Fruit fly (Drosophila melanogaster): Measurements from ENCODE around the gene rdog.

Gene rdog

DNA sequence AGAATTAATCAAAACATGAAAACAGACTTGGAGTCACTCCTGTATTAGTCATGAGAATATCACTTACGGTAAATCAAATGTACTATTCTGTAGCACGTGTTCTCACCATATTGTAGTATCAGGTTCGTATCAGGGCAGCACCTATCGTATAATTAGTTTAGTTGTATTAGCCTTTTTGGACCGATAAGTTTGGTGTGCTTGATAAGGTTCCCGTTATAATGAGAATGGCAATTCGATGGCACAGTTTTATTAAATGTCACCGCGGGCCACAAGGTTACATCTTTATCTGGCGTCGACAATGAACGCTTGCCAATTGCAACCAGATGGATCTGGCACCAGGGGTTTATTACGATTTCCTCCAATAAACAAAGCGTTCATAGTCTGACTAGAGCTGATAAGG is 799 bp downstream of the rdog start:
- TF ChIP-seq Mnt (GFP tag; optimal IDR thresholded peaks at IDR 0.05) (peak; percentile 12), cic (GFP tag; optimal IDR thresholded peaks at IDR 0.05) (peak; percentile 89), CG7101 (tag; optimal IDR thresholded peaks at IDR 0.05) (no peak), pad (GFP tag; optimal IDR thresholded peaks at IDR 0.05) (no peak)

DNA sequence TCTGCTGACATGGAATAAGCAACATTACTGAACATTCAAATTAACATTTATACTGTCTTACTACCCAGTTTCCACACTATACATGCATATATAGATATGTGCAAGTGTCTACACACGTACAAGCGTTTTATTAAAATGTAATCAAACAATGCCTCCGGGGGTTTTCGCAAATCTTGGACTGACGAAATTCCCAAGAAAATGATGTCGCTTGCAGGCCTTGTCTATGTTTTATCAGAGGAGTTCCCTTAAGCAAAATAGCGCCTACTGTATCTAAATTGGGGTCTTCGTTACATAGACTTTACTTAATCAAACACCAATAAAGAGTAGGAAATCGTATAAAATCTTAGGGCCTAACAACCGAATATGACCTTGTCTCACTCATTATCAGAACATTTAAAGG is 1.7 kb downstream of the rdog start:
- TF ChIP-seq bab1 (GFP tag; optimal IDR thresholded peaks at IDR 0.05) (no peak), CG11617 (GFP tag; optimal IDR thresholded peaks at IDR 0.05) (no peak), Mnt (GFP tag; optimal IDR thresholded peaks at IDR 0.05) (no peak), CG12768 (GFP tag; optimal IDR thresholded peaks at IDR 0.05) (no peak), tj (GFP tag; optimal IDR thresholded peaks at IDR 0.05) (no peak), Crg-1 (GFP tag; optimal IDR thresholded peaks at IDR 0.05) (no peak), CG5204 (GFP tag; optimal IDR thresholded peaks at IDR 0.05) (no peak), Clk (GFP tag; optimal IDR thresholded peaks at IDR 0.05) (no peak)

DNA sequence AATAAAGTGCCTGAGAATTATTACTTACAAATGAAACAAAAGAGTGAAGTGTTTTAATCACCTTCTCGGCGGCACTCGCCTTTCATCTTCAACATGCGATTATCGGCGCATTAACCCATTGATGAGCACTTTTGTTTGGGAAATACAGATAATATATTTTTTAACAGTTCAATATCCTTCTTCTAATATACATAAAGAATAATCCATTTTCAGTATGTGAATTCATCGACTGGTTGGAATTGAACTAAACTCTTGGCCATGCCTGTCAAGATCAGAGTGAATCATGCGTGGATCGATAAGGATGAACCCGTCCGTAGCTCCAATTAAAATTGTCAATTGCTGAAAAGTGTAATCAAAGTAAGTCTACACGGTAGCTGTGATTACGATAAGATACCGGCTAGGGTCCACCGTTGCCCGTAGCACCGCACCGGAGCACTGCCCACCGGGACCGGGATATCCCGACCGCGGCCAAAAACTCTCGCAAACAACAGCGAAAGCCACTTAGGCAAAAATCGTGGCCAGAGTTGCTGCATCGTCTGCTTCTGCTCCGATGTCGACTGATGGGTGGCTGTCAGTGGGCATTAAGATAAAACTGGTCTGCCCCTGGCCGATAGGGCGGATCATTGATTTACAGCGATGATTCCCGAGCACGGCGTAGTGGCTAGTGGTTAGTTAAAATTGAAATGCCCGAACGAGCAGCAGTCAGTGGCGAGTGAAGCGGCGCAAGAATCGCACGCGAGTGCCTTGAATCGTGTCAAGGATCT is 7.2 kb downstream of the rdog start, which contains the start of gene CG11898:
CG11898 (plus strand) TSS at position 714 of the 764 bp plus-strand sequence.
- TF ChIP-seq CG5204 (GFP tag; optimal IDR thresholded peaks at IDR 0.05) (peak; percentile 2), CG11617 (GFP tag; optimal IDR thresholded peaks at IDR 0.05) (peak; percentile 17), CG7045 (GFP tag; optimal IDR thresholded peaks at IDR 0.05) (no peak), CG33017 (tag; optimal IDR thresholded peaks at IDR 0.05) (peak; percentile 47), CG7101 (tag; optimal IDR thresholded peaks at IDR 0.05) (peak; percentile 55), CG14711 (tag; optimal IDR thresholded peaks at IDR 0.05) (peak; percentile 4), Clk (GFP tag; optimal IDR thresholded peaks at IDR 0.05) (no peak), tj (GFP tag; optimal IDR thresholded peaks at IDR 0.05) (no peak), Mnt (GFP tag; optimal IDR thresholded peaks at IDR 0.05) (peak; percentile 13), cnc (optimal IDR thresholded peaks at IDR 0.05) (no peak)

DNA sequence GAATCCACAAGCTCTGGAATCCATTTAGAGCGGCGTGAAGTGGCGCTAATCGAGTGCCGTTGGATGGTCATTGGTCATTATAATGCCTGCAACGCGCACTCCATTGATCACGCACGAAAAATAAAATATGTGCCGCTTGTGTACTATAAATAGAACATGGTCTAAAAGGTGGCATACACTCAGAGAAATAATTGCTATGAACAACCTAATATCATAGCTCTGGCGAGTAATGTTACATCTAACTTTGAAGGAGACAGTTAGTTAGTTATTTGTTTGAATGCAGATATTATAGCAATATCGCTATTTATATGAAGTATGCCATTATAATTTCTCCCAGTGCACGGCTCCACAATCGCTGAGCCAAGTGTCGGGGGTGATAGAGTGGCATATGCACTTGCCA is 33.1 kb downstream of the rdog start:
- TF ChIP-seq CG11617 (GFP tag; optimal IDR thresholded peaks at IDR 0.05) = no peak

DNA sequence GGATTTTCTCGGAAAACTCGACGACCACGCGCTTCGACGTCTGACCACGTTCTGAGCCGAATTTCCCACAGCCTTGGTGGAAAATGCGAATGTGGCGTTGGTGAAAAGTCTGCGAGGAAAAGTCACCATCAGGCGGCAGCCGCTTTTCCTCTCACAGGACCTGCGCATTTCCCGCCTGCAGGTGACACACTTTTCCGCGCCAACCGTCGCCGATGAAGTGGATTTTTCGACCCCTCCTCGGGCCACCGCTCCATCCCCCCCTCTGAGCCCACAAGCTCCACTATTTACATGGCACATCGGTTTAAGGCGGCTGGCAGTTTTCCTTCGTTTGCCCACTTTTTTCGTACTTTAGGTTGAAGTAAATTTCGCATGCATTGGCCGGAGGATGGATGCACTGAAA is 37.0 kb downstream of the rdog start, which contains the start of gene jus:
jus (minus strand) TSS at position 38 of the 400 bp plus-strand sequence.
- TF ChIP-seq pad (GFP tag; optimal IDR thresholded peaks at IDR 0.05) (peak; percentile 22), Clk (GFP tag; optimal IDR thresholded peaks at IDR 0.05) (no peak)

DNA sequence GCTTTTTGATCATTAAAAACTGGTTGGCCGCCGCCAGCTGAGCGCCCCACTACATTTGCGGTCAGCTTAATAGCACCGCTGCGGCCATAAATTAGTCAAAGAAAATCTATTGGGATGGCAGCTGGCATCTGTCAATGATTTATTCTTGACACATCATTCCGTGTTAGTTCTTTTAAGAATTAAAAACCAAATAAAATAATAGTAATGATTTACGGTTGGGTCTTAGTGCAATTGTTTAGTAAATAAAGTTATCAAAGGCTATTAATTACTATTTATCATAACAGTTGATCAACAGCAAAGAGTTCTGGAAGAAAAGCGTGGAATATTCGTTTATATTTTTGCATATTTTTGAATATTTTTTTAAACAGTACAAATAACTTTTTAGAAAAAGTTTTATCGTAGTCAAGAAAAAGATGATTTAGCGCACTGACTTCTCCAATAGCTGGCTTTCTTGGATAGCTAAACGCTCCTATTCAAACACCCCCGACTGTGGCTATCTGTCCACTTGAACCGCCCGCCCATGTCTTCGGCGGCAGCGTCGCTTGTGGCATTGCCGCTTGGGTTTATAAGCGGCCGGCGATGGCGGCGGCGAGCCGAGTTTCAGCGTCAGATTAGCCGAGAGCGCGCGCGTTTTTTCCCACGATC is 39.2 kb downstream of the rdog start, which contains the start of gene CG14515:
CG14515 (plus strand) TSS at position 590 of the 645 bp plus-strand sequence.
- no peak for TF ChIP-seq CG1620 (GFP tag; optimal IDR thresholded peaks at IDR 0.05)
- TF ChIP-seq CG11617 (GFP tag; optimal IDR thresholded peaks at IDR 0.05) = no peak
- TF ChIP-seq CG5204 (GFP tag; optimal IDR thresholded peaks at IDR 0.05) = no peak
- TF ChIP-seq CG14711 (tag; optimal IDR thresholded peaks at IDR 0.05) = no peak
- TF ChIP-seq tj (GFP tag; optimal IDR thresholded peaks at IDR 0.05) = no peak
- TF ChIP-seq kay (GFP tag; ENCODE audit: borderline replicate concordance) = no peak
- no peak for TF ChIP-seq CG33017 (tag; optimal IDR thresholded peaks at IDR 0.05)
- no peak for TF ChIP-seq Mnt (GFP tag; optimal IDR thresholded peaks at IDR 0.05)

DNA sequence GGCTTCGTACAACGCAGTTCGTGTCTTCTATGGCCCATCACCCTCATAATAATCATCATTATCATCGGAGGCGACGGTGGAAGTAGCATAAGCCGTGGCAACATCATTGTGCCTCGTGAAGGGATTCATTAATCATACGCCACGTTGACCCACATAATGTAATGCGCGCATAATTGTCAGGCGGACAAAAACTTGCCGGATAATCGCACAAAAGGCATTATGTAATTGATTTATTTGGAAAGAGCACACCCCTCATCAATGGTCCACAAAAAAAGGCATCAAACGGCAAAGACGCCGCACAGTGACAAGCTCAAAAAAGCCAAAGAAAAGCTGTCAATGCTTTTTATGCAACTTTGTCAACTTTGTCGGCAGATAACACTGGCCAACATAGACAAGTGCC is 40.4 kb downstream of the rdog start:
- no peak for TF ChIP-seq CG5204 (GFP tag; optimal IDR thresholded peaks at IDR 0.05)
- TF ChIP-seq CG33017 (tag; optimal IDR thresholded peaks at IDR 0.05) = no peak
- no peak for TF ChIP-seq CG11617 (GFP tag; optimal IDR thresholded peaks at IDR 0.05)
- no peak for TF ChIP-seq toe (GFP tag; optimal IDR thresholded peaks at IDR 0.05)

DNA sequence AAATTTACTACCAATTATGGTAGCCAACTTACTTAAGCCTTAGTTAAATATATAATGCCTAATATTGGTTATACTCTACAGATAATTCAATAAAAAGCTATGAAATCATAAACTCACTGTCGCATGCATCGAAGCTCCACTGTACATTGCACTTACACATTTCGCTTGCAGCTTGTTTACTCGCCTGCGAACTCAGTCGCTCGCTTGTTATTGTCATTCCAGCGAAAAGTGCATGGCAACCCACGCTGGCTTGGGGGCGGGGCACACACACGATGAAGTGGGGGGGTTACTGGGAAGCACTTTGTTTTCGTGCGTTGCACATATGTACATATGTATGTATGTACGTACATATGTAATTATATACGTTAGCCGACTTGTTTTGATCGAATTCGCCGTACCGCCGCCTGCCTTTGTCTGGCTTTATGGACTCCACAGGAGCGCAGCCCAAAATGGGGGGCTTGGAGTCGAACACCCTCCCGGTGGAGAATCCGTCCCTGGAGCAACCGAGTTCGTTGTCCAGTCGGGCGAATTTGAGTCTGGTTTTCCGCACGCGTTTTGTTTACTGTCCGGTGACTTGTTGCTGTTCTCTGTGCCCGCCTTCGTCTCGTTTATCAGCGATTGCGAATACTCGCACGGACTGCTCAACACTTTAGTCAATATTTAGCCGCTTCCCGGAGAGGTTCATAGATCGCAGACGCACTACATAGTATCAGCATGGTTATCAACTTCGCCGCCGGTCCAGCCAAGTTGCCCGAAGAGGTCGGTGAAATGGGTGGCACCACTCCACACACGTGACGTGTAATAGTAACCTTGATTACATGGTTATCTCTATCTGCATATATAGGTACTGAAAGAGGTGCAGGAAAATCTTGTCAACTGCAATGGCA is 42.1 kb downstream of the rdog start, which contains the start of gene CG11899:
CG11899 (plus strand) TSS at position 648 of the 887 bp plus-strand sequence.
- TF ChIP-seq CG7045 (GFP tag; optimal IDR thresholded peaks at IDR 0.05) = peak; percentile 78
- TF ChIP-seq CG1620 (GFP tag; optimal IDR thresholded peaks at IDR 0.05) = peak; percentile 55
- peak; percentile 92 for TF ChIP-seq CG12768 (GFP tag; optimal IDR thresholded peaks at IDR 0.05)
- peak; percentile 89 for TF ChIP-seq Mnt (GFP tag; optimal IDR thresholded peaks at IDR 0.05)
- TF ChIP-seq tj (GFP tag; optimal IDR thresholded peaks at IDR 0.05) = peak; percentile 77
- peak; percentile 74 for TF ChIP-seq CG14711 (tag; optimal IDR thresholded peaks at IDR 0.05)
- peak; percentile 58 for TF ChIP-seq Crg-1 (GFP tag; optimal IDR thresholded peaks at IDR 0.05)
- TF ChIP-seq CG33017 (tag; optimal IDR thresholded peaks at IDR 0.05) = peak; percentile 59
- TF ChIP-seq pad (GFP tag; optimal IDR thresholded peaks at IDR 0.05) = peak; percentile 77
- no peak for TF ChIP-seq cnc (optimal IDR thresholded peaks at IDR 0.05)
- peak; percentile 50 for TF ChIP-seq bab1 (GFP tag; optimal IDR thresholded peaks at IDR 0.05)
- TF ChIP-seq toe (GFP tag; optimal IDR thresholded peaks at IDR 0.05) = peak; percentile 84
- TF ChIP-seq Clk (GFP tag; optimal IDR thresholded peaks at IDR 0.05) = peak; percentile 75
- TF ChIP-seq kay (GFP tag; ENCODE audit: borderline replicate concordance) = peak; percentile 95
- TF ChIP-seq CG5204 (GFP tag; optimal IDR thresholded peaks at IDR 0.05) = peak; percentile 43
- TF ChIP-seq cic (GFP tag; optimal IDR thresholded peaks at IDR 0.05) = peak; percentile 95
- TF ChIP-seq Hr96 (GFP tag; optimal IDR thresholded peaks at IDR 0.05) = peak; percentile 73
- TF ChIP-seq CG11617 (GFP tag; optimal IDR thresholded peaks at IDR 0.05) = peak; percentile 25
- TF ChIP-seq CG7101 (tag; optimal IDR thresholded peaks at IDR 0.05) = peak; percentile 53
- TF ChIP-seq ovo (GFP tag; optimal IDR thresholded peaks at IDR 0.05) = peak; percentile 39
